Worm (Caenorhabditis elegans) whole organism, L2 larva: Measurements from ENCODE around the gene F42A9.11.

Experiments
- aly-2 ChIP-seq: fragments of 150-350 bp; optimal IDR thresholded peaks from 2 replicates; lab custom pipeline; 2014; ENCODE audit warnings: missing biosample characterization, missing genetic modification characterization
- blmp-1 ChIP-seq: sonication (generic microtip); optimal IDR thresholded peaks from 2 replicates; lab custom pipeline; 2017; ENCODE audit warnings: missing genetic modification characterization, mild to moderate bottlenecking, missing compliant biosample characterization, antibody characterized with exemption, moderate library complexity; ENCODE audit not compliant: insufficient read depth
- crh-2 ChIP-seq: sonication (generic microtip); optimal IDR thresholded peaks from 2 replicates; lab custom pipeline; 2017; ENCODE audit warnings: missing biosample characterization, missing genetic modification characterization
- mdl-1 ChIP-seq, 2 experiments: fragments of 150-350 bp in 1 of 2; sonication (generic microtip) in 1 of 2; optimal IDR thresholded peaks; 2 replicates each; lab custom pipeline; 2017; ENCODE audit warnings: missing biosample characterization in 2 of 2, missing genetic modification characterization in 2 of 2
- nhr-11 ChIP-seq: fragments of 150-350 bp; optimal IDR thresholded peaks from 2 replicates; lab custom pipeline; 2014; ENCODE audit warnings: missing biosample characterization, missing genetic modification characterization
- nhr-12 ChIP-seq: fragments of 150-350 bp; optimal IDR thresholded peaks from 2 replicates; lab custom pipeline; 2014; ENCODE audit warnings: missing biosample characterization, missing genetic modification characterization
- nhr-237 ChIP-seq: fragments of 150-350 bp; optimal IDR thresholded peaks from 2 replicates; lab custom pipeline; 2014; ENCODE audit warnings: missing biosample characterization, missing genetic modification characterization
- nhr-77 ChIP-seq: fragments of 150-350 bp; optimal IDR thresholded peaks from 2 replicates; lab custom pipeline; 2014; ENCODE audit warnings: missing biosample characterization, missing genetic modification characterization
- skn-1 ChIP-seq: sonication (generic microtip); optimal IDR thresholded peaks from 2 replicates; lab custom pipeline; 2017; ENCODE audit warnings: missing biosample characterization, missing genetic modification characterization
- snpc-4 ChIP-seq: fragments of 150-350 bp; optimal IDR thresholded peaks from 2 replicates; lab custom pipeline; 2014; ENCODE audit warnings: missing biosample characterization, missing genetic modification characterization
- unc-39 ChIP-seq: fragments of 150-350 bp; optimal IDR thresholded peaks from 2 replicates; lab custom pipeline; 2014; ENCODE audit warnings: missing biosample characterization, missing genetic modification characterization
- unc-62 ChIP-seq: fragments of 150-350 bp; optimal IDR thresholded peaks from 2 replicates; lab custom pipeline; 2014; ENCODE audit warnings: missing biosample characterization, missing genetic modification reagents, missing genetic modification characterization
- ztf-4 ChIP-seq: fragments of 150-350 bp; optimal IDR thresholded peaks from 2 replicates; lab custom pipeline; 2014; ENCODE audit warnings: missing biosample characterization, missing genetic modification characterization

- TF ChIP-seq nhr-11 (no peak), nhr-77 (tag; lab: Kevin White, UChicago) (no peak), mdl-1 (tag; optimal IDR thresholded peaks at IDR 0.05; lab: Kevin White, UChicago) (no peak), crh-2 (no peak), nhr-12 (tag; lab: Kevin White, UChicago) (no peak), unc-39 (no peak), nhr-237 (tag; lab: Kevin White, UChicago) (no peak), aly-2 (tag; lab: Kevin White, UChicago) (no peak), blmp-1 (tag; lab: Kevin White, UChicago) (no peak), unc-62 (GFP tag; lab: Kevin White, UChicago) (no peak), snpc-4 (tag; lab: Kevin White, UChicago) (no peak), skn-1 (no peak), ztf-4 (tag; lab: Kevin White, UChicago) (no peak)
Measured at ce11 chrIV:8605217-8605616, 22.2 kb upstream of the F42A9.11 start.
